Fruit fly (Drosophila melanogaster) S2 (cell line): ENCODE data around the gene Corp.

ENCODE experiments used
- CG8478 ChIP-seq: fragments of >200 bp; optimal IDR thresholded peaks from 2 replicates; lab custom pipeline; 2018
- CTCF ChIP-seq, 2 experiments: fragments of >200 bp; optimal IDR thresholded peaks; 2 replicates each; lab custom pipeline; 2018

dm6 chrX:8233915-8234565 is 37.2 kb downstream of the Corp start:
- TF ChIP-seq CG8478 (lab: Kevin White, UChicago) (no peak), CTCF (optimal IDR thresholded peaks at IDR 0.05; lab: Kevin White, UChicago) (no peak)
